Worm (Caenorhabditis elegans): ENCODE results near the gene F49E12.8.

ce11 chrII:8394205-8394604 lies at the start of gene F49E12.8:
- TF ChIP-seq zag-1 (tag; optimal IDR thresholded peaks at IDR 0.05) (no peak), skn-1 (tag; optimal IDR thresholded peaks at IDR 0.05) (no peak), aly-2 (tag; optimal IDR thresholded peaks at IDR 0.05) (no peak), nhr-77 (tag; optimal IDR thresholded peaks at IDR 0.05) (no peak)

Measured in whole organism, L2 larva.